Worm (Caenorhabditis elegans) whole organism, L4/young adult: ENCODE results near the gene F59E11.6.

Source experiments
- dao-5 ChIP-seq: sonication (generic microtip); optimal IDR thresholded peaks from 2 replicates; lab custom pipeline; 2016; ENCODE audit warnings: missing genotype, missing genetic modification characterization, moderate library complexity, missing compliant biosample characterization
- him-1 ChIP-seq: sonication (generic microtip); optimal IDR thresholded peaks from 2 replicates; lab custom pipeline; 2016; ENCODE audit warnings: missing genotype, missing genetic modification reagents, missing genetic modification characterization, missing compliant biosample characterization

ce11 chrV:8985740-8986139 is 5.8 kb upstream of the F59E11.6 start, which contains the start of gene str-85:
- TF ChIP-seq him-1 (tag; lab: Kevin White, UChicago) = no peak
- TF ChIP-seq dao-5 = no peak
